Worm (Caenorhabditis elegans) whole organism, young adult: ENCODE data around the gene D2023.6.

ENCODE experiments used
- B0019.2 ChIP-seq: fragments of 200-800 bp; sonication (Bioruptor generic); conservative IDR thresholded peaks from 2 replicates; pipeline ENCODE4 v1.3.6; 2022; ENCODE audit warnings: missing genetic modification reagents, missing genetic modification characterization, missing compliant biosample characterization
- B0261.1 ChIP-seq: sonication (generic microtip); optimal IDR thresholded peaks from 2 replicates; lab custom pipeline; 2016; ENCODE audit warnings: mild to moderate bottlenecking, missing genetic modification characterization, moderate library complexity, missing compliant biosample characterization
- C06A6.2 ChIP-seq: fragments of 200-800 bp; sonication (Bioruptor generic); conservative IDR thresholded peaks from 2 replicates; pipeline ENCODE4 v1.3.6; 2022; ENCODE audit warnings: missing genetic modification characterization, missing compliant biosample characterization
- F33H1.4 ChIP-seq: fragments of 200-800 bp; sonication (Bioruptor generic); IDR thresholded peaks from 2 replicates; pipeline ENCODE4 v1.3.6; 2022; ENCODE audit warnings: missing genetic modification reagents, missing genetic modification characterization, missing compliant biosample characterization
- F39B2.1 ChIP-seq: fragments of 200-800 bp; sonication (Bioruptor generic); IDR thresholded peaks from 2 replicates; pipeline ENCODE4 v1.3.6; 2022; ENCODE audit warnings: missing genetic modification reagents, missing genetic modification characterization, missing compliant biosample characterization
- F55B11.4 ChIP-seq: sonication (generic microtip); optimal IDR thresholded peaks from 2 replicates; lab custom pipeline; 2016; ENCODE audit warnings: missing compliant biosample characterization, missing genetic modification characterization, borderline replicate concordance; ENCODE audit not compliant: insufficient read depth
- F57A8.1 ChIP-seq: fragments of 200-800 bp; sonication (Bioruptor generic); optimal IDR thresholded peaks from 2 replicates; lab custom pipeline; 2018; ENCODE audit warnings: mild to moderate bottlenecking, missing genetic modification characterization, moderate library complexity, missing compliant biosample characterization
- akir-1 ChIP-seq: fragments of 200-800 bp; sonication (Bioruptor generic); optimal IDR thresholded peaks from 2 replicates; lab custom pipeline; 2018; ENCODE audit warnings: mild to moderate bottlenecking, missing genetic modification characterization, moderate library complexity, missing compliant biosample characterization
- aptf-2 ChIP-seq: fragments of 200-800 bp; sonication (Bioruptor generic); conservative IDR thresholded peaks from 2 replicates; pipeline ENCODE4 v1.3.6; 2022; ENCODE audit warnings: missing genetic modification reagents, missing genetic modification characterization, missing compliant biosample characterization
- aptf-3 ChIP-seq: fragments of 200-800 bp; sonication (Bioruptor generic); IDR thresholded peaks from 2 replicates; pipeline ENCODE4 v1.3.6; 2022; ENCODE audit warnings: missing genetic modification characterization, missing compliant biosample characterization
- ceh-91 ChIP-seq: fragments of 200-800 bp; sonication (Bioruptor generic); IDR thresholded peaks from 2 replicates; pipeline ENCODE4 v1.3.6; 2022; ENCODE audit warnings: missing genetic modification reagents, missing genetic modification characterization, missing compliant biosample characterization
- die-1 ChIP-seq: sonication (generic microtip); optimal IDR thresholded peaks from 2 replicates; lab custom pipeline; 2016; ENCODE audit warnings: missing genotype, mild to moderate bottlenecking, missing genetic modification characterization, missing compliant biosample characterization
- dpl-1 ChIP-seq: fragments of 150-350 bp; optimal IDR thresholded peaks from 2 replicates; lab custom pipeline; 2014; ENCODE audit warnings: missing biosample characterization, missing genetic modification reagents, missing genetic modification characterization
- efl-1 ChIP-seq: fragments of 150-350 bp; optimal IDR thresholded peaks from 2 replicates; lab custom pipeline; 2014; ENCODE audit warnings: missing biosample characterization, missing genetic modification reagents, missing genetic modification characterization
- egrh-3 ChIP-seq: fragments of 200-800 bp; sonication (Bioruptor generic); IDR thresholded peaks from 2 replicates; pipeline ENCODE4 v1.3.6; 2022; ENCODE audit warnings: missing genetic modification reagents, missing genetic modification characterization, missing compliant biosample characterization
- ets-4 ChIP-seq: fragments of 200-800 bp; sonication (Bioruptor generic); optimal IDR thresholded peaks from 2 replicates; lab custom pipeline; 2018; ENCODE audit warnings: mild to moderate bottlenecking, missing genetic modification characterization, missing compliant biosample characterization
- gei-17 ChIP-seq: fragments of 200-800 bp; sonication (Bioruptor generic); optimal IDR thresholded peaks from 2 replicates; lab custom pipeline; 2018; ENCODE audit warnings: mild to moderate bottlenecking, missing genetic modification characterization, missing compliant biosample characterization
- him-1 ChIP-seq: sonication (generic microtip); optimal IDR thresholded peaks from 2 replicates; lab custom pipeline; 2016; ENCODE audit warnings: missing genotype, missing genetic modification reagents, missing genetic modification characterization, missing compliant biosample characterization
- hlh-12 ChIP-seq: sonication (generic microtip); optimal IDR thresholded peaks from 2 replicates; lab custom pipeline; 2016; ENCODE audit warnings: missing genetic modification characterization, missing compliant biosample characterization
- hmg-1.2 ChIP-seq: fragments of 200-800 bp; sonication (Bioruptor generic); IDR thresholded peaks from 2 replicates; pipeline ENCODE4 v1.3.6; 2022; ENCODE audit warnings: missing genetic modification reagents, missing genetic modification characterization, missing compliant biosample characterization
- hrde-1 ChIP-seq: sonication (generic microtip); optimal IDR thresholded peaks from 2 replicates; lab custom pipeline; 2016; ENCODE audit warnings: missing genetic modification characterization, mild to moderate bottlenecking, missing compliant biosample characterization, moderate library complexity, missing genotype, missing genetic modification reagents, borderline replicate concordance
- lag-1 ChIP-seq: fragments of 200-800 bp; sonication (Bioruptor generic); IDR thresholded peaks from 2 replicates; pipeline ENCODE4 v1.3.6; 2022; ENCODE audit warnings: missing genetic modification reagents, missing genetic modification characterization, missing compliant biosample characterization
- lin-40 ChIP-seq: sonication (generic microtip); optimal IDR thresholded peaks from 2 replicates; lab custom pipeline; 2016; ENCODE audit warnings: missing genetic modification characterization, mild to moderate bottlenecking, missing compliant biosample characterization, missing genotype, missing genetic modification reagents
- lin-54 ChIP-seq: fragments of 200-800 bp; sonication (Bioruptor generic); optimal IDR thresholded peaks from 2 replicates; lab custom pipeline; 2018; ENCODE audit warnings: mild to moderate bottlenecking, missing genetic modification characterization, missing compliant biosample characterization
- madf-3 ChIP-seq: fragments of 200-800 bp; sonication (Bioruptor generic); IDR thresholded peaks from 2 replicates; pipeline ENCODE4 v1.3.6; 2022; ENCODE audit warnings: missing genetic modification reagents, missing genetic modification characterization, missing compliant biosample characterization
- madf-6 ChIP-seq: fragments of 200-800 bp; sonication (Bioruptor generic); IDR thresholded peaks from 2 replicates; pipeline ENCODE4 v1.3.6; 2022; ENCODE audit warnings: missing genetic modification reagents, missing genetic modification characterization, missing compliant biosample characterization
- nfyb-1 ChIP-seq: fragments of 200-800 bp; sonication (Bioruptor generic); IDR thresholded peaks from 2 replicates; pipeline ENCODE4 v1.3.6; 2022; ENCODE audit warnings: missing genetic modification reagents, missing genetic modification characterization, missing compliant biosample characterization
- rec-8 ChIP-seq, 2 experiments: sonication (generic microtip); optimal IDR thresholded peaks; 2 replicates each; lab custom pipeline; 2016; ENCODE audit warnings: mild to moderate bottlenecking in 2 of 2, missing genetic modification characterization in 2 of 2, missing genetic modification reagents in 2 of 2, missing genotype in 2 of 2, missing biosample characterization in 1 of 2, missing compliant biosample characterization in 1 of 2, moderate library complexity in 1 of 2
- sea-2 ChIP-seq: fragments of 200-800 bp; sonication (Bioruptor generic); IDR thresholded peaks from 2 replicates; pipeline ENCODE4 v1.3.6; 2022; ENCODE audit warnings: missing genetic modification characterization, missing compliant biosample characterization
- snpc-4 ChIP-seq, 5 experiments: fragments of 150-350 bp in 1 of 5; sonication (generic microtip) in 4 of 5; optimal IDR thresholded peaks; 2 replicates each; lab custom pipeline; 2014 to 2018; ENCODE audit warnings: missing genetic modification characterization in 5 of 5, missing biosample characterization in 3 of 5, antibody characterized with exemption in 2 of 5, mild to moderate bottlenecking in 2 of 5, missing compliant biosample characterization in 2 of 5, missing genotype in 2 of 5, moderate library complexity in 2 of 5, missing genetic modification reagents in 1 of 5
- tbp1 ChIP-seq: fragments of 200-800 bp; sonication (Bioruptor generic); optimal IDR thresholded peaks from 2 replicates; lab custom pipeline; 2018; ENCODE audit warnings: mild to moderate bottlenecking, missing genetic modification characterization, missing compliant biosample characterization
- tbx-9 ChIP-seq: sonication (generic microtip); optimal IDR thresholded peaks from 2 replicates; lab custom pipeline; 2016; ENCODE audit warnings: borderline replicate concordance, missing genetic modification characterization, inconsistent platforms, missing compliant biosample characterization
- tlf-1 ChIP-seq: fragments of 200-800 bp; sonication (Bioruptor generic); optimal IDR thresholded peaks from 2 replicates; lab custom pipeline; 2018; ENCODE audit warnings: mild to moderate bottlenecking, missing genetic modification characterization, missing compliant biosample characterization
- ztf-25 ChIP-seq: fragments of 200-800 bp; sonication (Bioruptor generic); IDR thresholded peaks from 2 replicates; pipeline ENCODE4 v1.3.6; 2022; ENCODE audit warnings: missing genetic modification reagents, missing genetic modification characterization, missing compliant biosample characterization
- ztf-6 ChIP-seq: fragments of 200-800 bp; sonication (Bioruptor generic); IDR thresholded peaks from 2 replicates; pipeline ENCODE4 v1.3.6; 2022; ENCODE audit warnings: missing genetic modification reagents, missing genetic modification characterization, missing compliant biosample characterization

D2023.6 gene

ce11 chrV:11789474-11789873 lies 37.7 kb upstream of the D2023.6 start, which contains the start of gene D2023.1:
Gene D2023.1 (plus strand): TSS chrV:11789550.
- TF ChIP-seq ztf-25 (GFP tag; lab: Robert Waterston, UW) (no peak), C06A6.2 (GFP tag; lab: Robert Waterston, UW) (no peak), tbp1 (GFP tag; lab: Kevin White, UChicago) (no peak)

- TF ChIP-seq nfyb-1 (GFP tag; lab: Robert Waterston, UW) (no peak), hmg-1.2 (GFP tag; lab: Robert Waterston, UW) (no peak)
Observed at ce11 chrV:11794172-11794571, 33.0 kb upstream of the D2023.6 start.

- TF ChIP-seq tbp1 (GFP tag; lab: Kevin White, UChicago) (no peak), akir-1 (GFP tag; lab: Kevin White, UChicago) (no peak), F39B2.1 (GFP tag; lab: Robert Waterston, UW) (no peak), efl-1 (no peak), lin-40 (tag; lab: Kevin White, UChicago) (no peak), ztf-6 (GFP tag; lab: Robert Waterston, UW) (no peak), snpc-4 (GFP tag; optimal IDR thresholded peaks at IDR 0.05; lab: Kevin White, UChicago) (no peak), snpc-4 (tag; optimal IDR thresholded peaks at IDR 0.05; lab: Kevin White, UChicago) (no peak), tbx-9 (tag; lab: Kevin White, UChicago) (no peak), hrde-1 (tag; lab: Kevin White, UChicago) (no peak), him-1 (tag; lab: Kevin White, UChicago) (no peak)
Observed at ce11 chrV:11795352-11795751, 31.8 kb upstream of the D2023.6 start.

ce11 chrV:11796343-11796742 lies 30.8 kb upstream of the D2023.6 start:
- TF ChIP-seq rec-8 (tag; optimal IDR thresholded peaks at IDR 0.05; lab: Kevin White, UChicago) (no peak), tlf-1 (GFP tag; lab: Kevin White, UChicago) (no peak), aptf-2 (GFP tag; lab: Robert Waterston, UW) (no peak), F57A8.1 (GFP tag; lab: Kevin White, UChicago) (no peak), lin-54 (GFP tag; lab: Kevin White, UChicago) (no peak), gei-17 (no peak), B0019.2 (GFP tag; lab: Robert Waterston, UW) (no peak), sea-2 (GFP tag; lab: Robert Waterston, UW) (no peak), lag-1 (no peak), hlh-12 (tag; lab: Kevin White, UChicago) (no peak)
- TF ChIP-seq, all 124 proteins: peak for 0

ce11 chrV:11797272-11797855 lies 29.8 kb upstream of the D2023.6 start:
- TF ChIP-seq die-1 (tag; lab: Kevin White, UChicago) (no peak), egrh-3 (GFP tag; lab: Robert Waterston, UW) (no peak), ztf-25 (GFP tag; lab: Robert Waterston, UW) (no peak), lin-54 (GFP tag; lab: Kevin White, UChicago) (no peak), aptf-3 (no peak), ets-4 (no peak), dpl-1 (GFP tag; lab: Kevin White, UChicago) (no peak), B0261.1 (tag; lab: Kevin White, UChicago) (no peak), madf-6 (GFP tag; lab: Robert Waterston, UW) (no peak), F33H1.4 (GFP tag; lab: Robert Waterston, UW) (no peak), efl-1 (no peak), madf-3 (GFP tag; lab: Robert Waterston, UW) (no peak), ztf-6 (GFP tag; lab: Robert Waterston, UW) (no peak), akir-1 (GFP tag; lab: Kevin White, UChicago) (no peak), lag-1 (no peak), ceh-91 (GFP tag; lab: Robert Waterston, UW) (no peak), F55B11.4 (no peak)
